Worm (Caenorhabditis elegans): ENCODE measurements around the gene eak-4.
"Not testable (repeated sequence)": the region's sequence is repeated elsewhere in the genome, so short reads cannot be mapped to it uniquely, and the experiment has no call there.

eak-4 gene

DNA sequence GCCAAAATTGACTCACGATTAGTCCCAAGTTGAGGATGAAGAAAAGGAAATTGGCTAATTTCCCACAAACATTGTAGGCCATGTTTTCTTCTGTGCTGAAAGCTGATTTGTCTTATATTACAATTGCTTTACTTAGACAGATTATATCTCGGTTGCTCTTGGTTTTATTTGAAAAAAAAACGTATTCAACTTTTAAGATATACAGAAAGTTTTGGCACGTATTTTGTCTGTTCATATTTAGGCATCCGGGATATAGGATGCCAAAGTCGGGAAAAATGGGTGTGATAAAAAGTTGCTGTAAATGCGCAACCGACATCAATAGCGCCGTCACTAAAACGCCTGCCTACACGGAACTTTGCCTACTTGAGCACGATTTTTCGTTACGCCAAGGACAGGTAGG is 5.2 kb downstream of the eak-4 start, which contains the start of gene tsp-4:
tsp-4 (minus strand) TSS at position 101 of the 400 bp plus-strand sequence.
- TF ChIP-seq sea-2 (GFP tag; IDR thresholded peaks at IDR 0.05) (no peak), nhr-27 (tag; optimal IDR thresholded peaks at IDR 0.05) (no peak)

DNA sequence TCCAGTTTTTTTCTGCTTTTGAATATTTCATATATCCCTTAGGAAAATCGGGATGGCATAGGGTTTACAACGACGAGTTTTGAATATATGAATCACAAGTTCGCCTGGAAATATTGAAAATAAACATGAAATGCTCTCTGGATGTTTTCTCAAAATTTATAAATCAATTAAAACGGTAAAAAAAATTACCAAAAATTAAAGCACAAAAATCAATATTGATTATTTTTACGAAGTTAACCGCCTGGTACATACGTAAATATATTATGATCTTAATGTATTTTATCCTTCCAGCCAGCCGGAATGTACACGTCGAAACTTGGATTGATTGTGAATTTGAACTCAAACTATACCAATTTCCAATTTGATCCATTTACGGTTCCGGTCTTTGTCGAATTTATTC is 19.9 kb downstream of the eak-4 start, which contains the start of gene sru-17:
sru-17 (plus strand) TSS at position 301 of the 400 bp plus-strand sequence.
- not testable (repeated sequence) for TF ChIP-seq F57C9.4 (tag; optimal IDR thresholded peaks at IDR 0.05); Y79H2A.3 (GFP tag; conservative IDR thresholded peaks at IDR 0.05); zim-3 (tag; optimal IDR thresholded peaks at IDR 0.05)

DNA sequence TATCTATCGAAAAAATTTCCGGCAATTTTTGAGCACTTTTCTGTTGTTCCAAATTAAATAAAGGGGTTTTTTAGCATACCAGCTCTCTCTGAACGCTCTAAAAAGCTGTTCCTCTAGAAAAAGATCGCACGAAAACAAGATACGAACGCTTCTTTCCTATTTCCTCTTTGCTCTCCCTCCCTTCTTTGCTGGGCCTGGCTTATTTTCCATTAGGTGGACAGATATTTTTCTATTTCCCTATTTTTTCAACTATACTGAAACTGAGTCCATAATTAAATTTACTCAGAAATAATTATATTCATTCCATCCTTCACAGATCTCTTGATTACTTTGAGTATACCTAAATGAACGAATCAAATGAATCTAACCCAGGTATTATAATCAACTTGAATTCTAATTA is 23.4 kb downstream of the eak-4 start, which contains the start of gene sru-18:
sru-18 (plus strand) TSS at position 301 of the 400 bp plus-strand sequence.
- TF ChIP-seq nhr-90 (tag; optimal IDR thresholded peaks at IDR 0.05) (no peak), B0261.1 (tag; optimal IDR thresholded peaks at IDR 0.05) (no peak), egl-44 (GFP tag; IDR thresholded peaks at IDR 0.05) (no peak), F33H1.4 (GFP tag; IDR thresholded peaks at IDR 0.05) (no peak), ztf-6 (GFP tag; IDR thresholded peaks at IDR 0.05) (no peak), attf-3 (GFP tag; conservative IDR thresholded peaks at IDR 0.05) (no peak), F39B2.1 (GFP tag; IDR thresholded peaks at IDR 0.05) (no peak), F10E7.11 (tag; optimal IDR thresholded peaks at IDR 0.05) (no peak), lin-54 (GFP tag; optimal IDR thresholded peaks at IDR 0.05) (no peak), athp-1 (tag; optimal IDR thresholded peaks at IDR 0.05) (no peak), lin-35 (GFP tag; optimal IDR thresholded peaks at IDR 0.05) (no peak), F52B5.7 (tag; optimal IDR thresholded peaks at IDR 0.05) (no peak)

DNA sequence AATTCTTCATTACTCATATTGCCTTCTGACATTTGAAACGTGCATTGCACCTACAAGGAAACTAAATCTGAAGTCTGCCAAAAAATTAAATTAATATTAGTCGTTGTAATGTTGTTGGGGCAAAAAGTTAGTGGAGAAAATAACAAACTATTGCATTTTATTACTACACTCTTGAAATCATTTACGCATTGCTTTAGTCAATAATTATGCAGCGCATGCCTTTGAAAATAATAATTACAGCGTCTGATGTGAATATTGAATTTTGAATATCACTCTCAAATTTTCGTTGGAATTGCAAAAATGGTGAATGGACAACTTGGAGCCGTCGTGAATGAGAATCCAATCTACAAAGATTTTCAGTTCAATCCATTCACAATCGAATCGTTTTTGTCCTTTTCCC is 27.1 kb downstream of the eak-4 start, which contains the start of gene sru-19:
sru-19 (plus strand) TSS at position 301 of the 400 bp plus-strand sequence.
- TF ChIP-seq F33H1.4 (GFP tag; IDR thresholded peaks at IDR 0.05) (no peak), ama-1 (optimal IDR thresholded peaks at IDR 0.05) (no peak), ama-1 (GFP tag; optimal IDR thresholded peaks at IDR 0.05) (no peak), lsy-27 (tag; optimal IDR thresholded peaks at IDR 0.05; ENCODE audit: borderline replicate concordance, insufficient read depth) (no peak), madf-3 (GFP tag; IDR thresholded peaks at IDR 0.05) (no peak), sdz-38 (tag; optimal IDR thresholded peaks at IDR 0.05) (no peak), ztf-6 (GFP tag; IDR thresholded peaks at IDR 0.05) (no peak), chd-7 (tag; optimal IDR thresholded peaks at IDR 0.05) (no peak), ets-4 (GFP tag; optimal IDR thresholded peaks at IDR 0.05) (no peak), egl-18 (GFP tag; IDR thresholded peaks at IDR 0.05) (no peak), Y53F4B.3 (GFP tag; IDR thresholded peaks at IDR 0.05) (no peak), nhr-80 (tag; optimal IDR thresholded peaks at IDR 0.05) (no peak), ceh-100 (GFP tag; IDR thresholded peaks at IDR 0.05) (no peak), rec-8 (tag; optimal IDR thresholded peaks at IDR 0.05) (no peak), C06A6.2 (GFP tag; conservative IDR thresholded peaks at IDR 0.05) (no peak), mel-28 (tag; optimal IDR thresholded peaks at IDR 0.05; ENCODE audit: borderline replicate concordance) (no peak)

DNA sequence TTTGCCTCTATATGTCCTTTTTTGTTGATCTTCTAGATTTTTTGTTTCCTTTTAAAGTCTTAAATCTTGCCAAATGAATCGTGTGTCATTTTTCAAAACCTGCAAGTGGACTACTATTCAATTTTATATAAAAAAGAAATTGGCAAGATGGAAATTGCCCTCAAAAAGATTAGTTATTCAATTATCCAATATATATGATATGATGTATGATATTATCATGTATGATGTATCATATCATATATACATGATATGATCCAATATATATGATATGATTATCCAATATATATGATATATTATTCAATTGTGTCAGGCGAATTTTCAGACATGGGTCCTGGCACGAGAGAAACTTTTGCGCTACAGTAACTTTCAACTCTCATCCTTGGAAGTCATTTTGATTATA is 30.1 kb downstream of the eak-4 start, which contains the start of gene sru-20:
sru-20 (plus strand) TSS at position 301 of the 400 bp plus-strand sequence.
- TF ChIP-seq C06A6.2 (GFP tag; conservative IDR thresholded peaks at IDR 0.05), result no peak
- TF ChIP-seq ama-1 (optimal IDR thresholded peaks at IDR 0.05), result no peak
- peak in 1 of 2 experiments; percentile 30 for TF ChIP-seq ama-1 (GFP tag; optimal IDR thresholded peaks at IDR 0.05)

All from whole organism, young adult.